Fruit fly (Drosophila melanogaster): ENCODE measurements around the gene ND-20L.
A peak's percentile ranks its signal among the peaks of the same experiment; 100 is the strongest.

Gene ND-20L

DNA sequence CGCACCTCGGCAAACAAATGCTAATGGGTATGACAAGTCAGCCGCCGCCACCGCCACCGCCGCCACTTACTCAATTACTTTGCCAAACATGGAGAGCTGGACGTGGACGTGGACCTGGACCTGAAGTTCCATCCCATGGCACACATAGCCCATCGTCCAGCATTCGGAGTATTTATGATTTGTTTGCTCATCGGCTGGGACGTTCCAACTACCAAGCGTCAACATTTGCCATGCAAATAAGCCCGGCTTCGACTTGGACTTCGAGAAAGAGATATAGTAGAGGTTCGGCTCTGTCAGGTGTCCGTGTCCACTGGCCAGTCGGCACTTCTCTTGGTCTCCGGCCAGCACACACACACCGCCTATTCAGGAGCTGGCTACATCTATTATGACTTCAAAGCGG, 33.2 kb downstream of the ND-20L start (continued):
- no peak for TF ChIP-seq Bgb (GFP tag; IDR thresholded peaks at IDR 0.05; ENCODE audit: partially characterized antibody)
- no peak for TF ChIP-seq CG17359 (tag; optimal IDR thresholded peaks at IDR 0.05)
- no peak for TF ChIP-seq ato (GFP tag; IDR thresholded peaks at IDR 0.05; ENCODE audit: partially characterized antibody)
- no peak for TF ChIP-seq HHEX (GFP tag; optimal IDR thresholded peaks at IDR 0.05)
- no peak for TF ChIP-seq C15 (GFP tag; IDR thresholded peaks at IDR 0.05)
- TF ChIP-seq Fer1 (GFP tag; optimal IDR thresholded peaks at IDR 0.05): no peak
- peak; percentile 50; the same call in 1 of the 3 replicates for TF ChIP-seq ci (GFP tag; IDR thresholded peaks at IDR 0.05)
- no peak for TF ChIP-seq Ets65A (GFP tag)
- TF ChIP-seq Hmr (GFP tag; optimal IDR thresholded peaks at IDR 0.05): no peak
- no peak for TF ChIP-seq ro (GFP tag; IDR thresholded peaks at IDR 0.05)
- TF ChIP-seq NFAT (GFP tag; IDR thresholded peaks at IDR 0.05): no peak
- no peak for TF ChIP-seq sna (GFP tag; IDR thresholded peaks at IDR 0.05; ENCODE audit: partially characterized antibody)
- TF ChIP-seq CG4854 (GFP tag; optimal IDR thresholded peaks at IDR 0.05): no peak
- TF ChIP-seq al (GFP tag; IDR thresholded peaks at IDR 0.05): no peak
- no peak for TF ChIP-seq gfzf (GFP tag; optimal IDR thresholded peaks at IDR 0.05)
- TF ChIP-seq slou (GFP tag; optimal IDR thresholded peaks at IDR 0.05): no peak
- TF ChIP-seq Nf-YA (GFP tag; IDR thresholded peaks at IDR 0.05): no peak
- TF ChIP-seq CG9437 (GFP tag; optimal IDR thresholded peaks at IDR 0.05): no peak
- no peak for TF ChIP-seq pho (GFP tag; optimal IDR thresholded peaks at IDR 0.05)
- TF ChIP-seq HmgZ (tag; optimal IDR thresholded peaks at IDR 0.05): no peak
- TF ChIP-seq dysf (GFP tag; IDR thresholded peaks at IDR 0.05): 0 out of 3 replicates have a peak, but pooled peaks have one; percentile 20
- no peak for TF ChIP-seq Bdp1 (GFP tag; optimal IDR thresholded peaks at IDR 0.05)
- TF ChIP-seq grn (GFP tag; optimal IDR thresholded peaks at IDR 0.05): no peak
- TF ChIP-seq Myb (GFP tag; optimal IDR thresholded peaks at IDR 0.05): no peak
- no peak for TF ChIP-seq odd (GFP tag; optimal IDR thresholded peaks at IDR 0.05)
- no peak for TF ChIP-seq CG34422 (GFP tag; IDR thresholded peaks at IDR 0.05)
- no peak for TF ChIP-seq CG16863 (GFP tag; optimal IDR thresholded peaks at IDR 0.05)
- TF ChIP-seq Asciz (GFP tag; optimal IDR thresholded peaks at IDR 0.05): no peak
- TF ChIP-seq Antp (GFP tag; optimal IDR thresholded peaks at IDR 0.05): no peak
- peak; percentile 46 for TF ChIP-seq ATbp (GFP tag; optimal IDR thresholded peaks at IDR 0.05)
- TF ChIP-seq sim (GFP tag; IDR thresholded peaks at IDR 0.05): 0 out of 2 replicates have a peak, but pooled peaks have one; percentile 10
- TF ChIP-seq caup (GFP tag; optimal IDR thresholded peaks at IDR 0.05; ENCODE audit: severe bottlenecking): peak; percentile 1
- TF ChIP-seq tup (GFP tag; optimal IDR thresholded peaks at IDR 0.05): no peak
- TF ChIP-seq CG1602 (GFP tag; optimal IDR thresholded peaks at IDR 0.05): no peak
- TF ChIP-seq zf30C (GFP tag; optimal IDR thresholded peaks at IDR 0.05): no peak
- no peak for TF ChIP-seq pan (optimal IDR thresholded peaks at IDR 0.05)
- no peak for TF ChIP-seq pan (GFP tag; optimal IDR thresholded peaks at IDR 0.05 in 1 of 2, IDR thresholded peaks at IDR 0.05 in 1 of 2)
- no peak for TF ChIP-seq dimm (GFP tag; IDR thresholded peaks at IDR 0.05)
- no peak for TF ChIP-seq mam (GFP tag; optimal IDR thresholded peaks at IDR 0.05)
- no peak for TF ChIP-seq CG34224 (GFP tag; IDR thresholded peaks at IDR 0.05; ENCODE audit: partially characterized antibody)
- no peak for TF ChIP-seq E2f1 (GFP tag; IDR thresholded peaks at IDR 0.05)
- TF ChIP-seq lab (GFP tag; optimal IDR thresholded peaks at IDR 0.05): peak; percentile 16
- TF ChIP-seq dmrt99B (tag; optimal IDR thresholded peaks at IDR 0.05): no peak
- TF ChIP-seq TFAM (GFP tag; optimal IDR thresholded peaks at IDR 0.05): no peak
- no peak for TF ChIP-seq bigmax (GFP tag; optimal IDR thresholded peaks at IDR 0.05)
- peak; percentile 49 for TF ChIP-seq kni (GFP tag; optimal IDR thresholded peaks at IDR 0.05)
- no peak for TF ChIP-seq CG4707 (GFP tag; optimal IDR thresholded peaks at IDR 0.05)
- no peak for TF ChIP-seq zfh2 (GFP tag; optimal IDR thresholded peaks at IDR 0.05)
- TF ChIP-seq CG11093 (GFP tag; IDR thresholded peaks at IDR 0.05): no peak
- TF ChIP-seq onecut (GFP tag; IDR thresholded peaks at IDR 0.05): no peak
- TF ChIP-seq fd3F (GFP tag; optimal IDR thresholded peaks at IDR 0.05): no peak
- TF ChIP-seq CG3995 (GFP tag; optimal IDR thresholded peaks at IDR 0.05): no peak
